Worm (Caenorhabditis elegans) whole organism, early embryonic: Measurements from ENCODE around the gene ZK593.2.

Experiments used
- F13C5.2 ChIP-seq: sonication (generic microtip); optimal IDR thresholded peaks from 2 replicates; lab custom pipeline; 2017; ENCODE audit warnings: mild to moderate bottlenecking, missing genetic modification characterization, inconsistent platforms, missing compliant biosample characterization
- ama-1 ChIP-seq: fragments of 150-350 bp; optimal IDR thresholded peaks from 2 replicates; lab custom pipeline; 2014
- ets-7 ChIP-seq: sonication (generic microtip); optimal IDR thresholded peaks from 2 replicates; lab custom pipeline; 2016; ENCODE audit warnings: missing genotype, missing genetic modification characterization, missing compliant biosample characterization
- hmbx-1 ChIP-seq: sonication (generic microtip); optimal IDR thresholded peaks from 2 replicates; lab custom pipeline; 2016; ENCODE audit warnings: mild to moderate bottlenecking, missing genetic modification characterization, missing compliant biosample characterization
- pes-1 ChIP-seq: fragments of 200-800 bp; sonication (Bioruptor generic); IDR thresholded peaks from 2 replicates; pipeline ENCODE4 v1.3.6; 2022; ENCODE audit warnings: missing genetic modification reagents, missing genetic modification characterization, missing compliant biosample characterization
- sea-1 ChIP-seq: fragments of 200-800 bp; sonication (Bioruptor generic); conservative IDR thresholded peaks from 2 replicates; pipeline ENCODE4 v1.3.6; 2022; ENCODE audit warnings: missing genetic modification characterization, missing compliant biosample characterization
- tbx-11 ChIP-seq: fragments of 200-800 bp; sonication (Bioruptor generic); IDR thresholded peaks from 2 replicates; pipeline ENCODE4 v1.3.6; 2022; ENCODE audit warnings: missing genetic modification characterization, missing compliant biosample characterization
- tra-4 ChIP-seq: sonication (generic microtip); optimal IDR thresholded peaks from 2 replicates; lab custom pipeline; 2017; ENCODE audit warnings: missing genetic modification characterization, missing compliant biosample characterization

DNA sequence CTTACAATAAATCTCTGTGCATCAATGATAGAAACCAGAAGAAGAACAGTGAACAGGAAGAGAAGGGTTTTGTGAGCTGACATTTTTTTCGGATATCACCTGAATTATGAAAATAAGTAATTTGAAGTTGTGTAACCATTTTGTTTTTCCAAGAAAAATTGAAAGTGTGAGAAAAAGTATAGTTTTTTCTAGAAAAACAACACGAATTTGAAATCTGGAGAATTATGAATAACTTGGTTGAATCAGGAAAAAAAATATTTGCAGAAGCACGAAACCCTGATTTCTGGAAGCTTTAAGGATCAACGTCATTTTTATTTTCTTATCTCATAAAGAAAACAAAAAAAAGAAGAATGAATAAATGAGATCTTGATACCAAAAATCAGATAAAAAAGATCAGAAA lies 38.7 kb upstream of the ZK593.2 start, which contains the start of gene F13E9.12:
- no peak for TF ChIP-seq sea-1 (GFP tag; lab: Robert Waterston, UW)
- no peak for TF ChIP-seq ama-1 (lab: Kevin White, UChicago)
- no peak for TF ChIP-seq tbx-11 (GFP tag; lab: Robert Waterston, UW)
- TF ChIP-seq tra-4 (tag; lab: Kevin White, UChicago) = no peak
- TF ChIP-seq hmbx-1 (tag; lab: Kevin White, UChicago) = no peak
- no peak for TF ChIP-seq ets-7 (tag; lab: Kevin White, UChicago)
- no peak for TF ChIP-seq F13C5.2 (tag; lab: Kevin White, UChicago)
- no peak for TF ChIP-seq pes-1 (GFP tag; lab: Robert Waterston, UW)
